Fruit fly (Drosophila melanogaster): ENCODE results near the gene Adck5.

- TF ChIP-seq ey (GFP tag; optimal IDR thresholded peaks at IDR 0.05) = no peak
- TF ChIP-seq psq (GFP tag; optimal IDR thresholded peaks at IDR 0.05) = no peak
- no peak for TF ChIP-seq pan (optimal IDR thresholded peaks at IDR 0.05)
- TF ChIP-seq foxo (GFP tag; optimal IDR thresholded peaks at IDR 0.05) = no peak
- no peak for TF ChIP-seq Jra (GFP tag; optimal IDR thresholded peaks at IDR 0.05)
- no peak for TF ChIP-seq rgr (GFP tag; optimal IDR thresholded peaks at IDR 0.05)
- TF ChIP-seq Hnf4 (GFP tag; optimal IDR thresholded peaks at IDR 0.05) = no peak
- TF ChIP-seq usp (GFP tag; optimal IDR thresholded peaks at IDR 0.05) = no peak
- no peak for TF ChIP-seq lola (GFP tag; optimal IDR thresholded peaks at IDR 0.05)
- no peak for TF ChIP-seq dl (GFP tag; optimal IDR thresholded peaks at IDR 0.05; ENCODE audit: insufficient read depth in 1 of 2, partially characterized antibody in 2 of 2)
Observed at dm6 chr3L:11204852-11205251, 35.2 kb downstream of the Adck5 start.
